Worm (Caenorhabditis elegans) whole organism, young adult: ENCODE results near the gene mog-2.

ENCODE experiments used
- B0336.3 ChIP-seq: fragments of 200-800 bp; sonication (Bioruptor generic); IDR thresholded peaks from 2 replicates; pipeline ENCODE4 v1.3.6; 2022; ENCODE audit warnings: missing genetic modification characterization, missing compliant biosample characterization
- F39B2.1 ChIP-seq: fragments of 200-800 bp; sonication (Bioruptor generic); IDR thresholded peaks from 2 replicates; pipeline ENCODE4 v1.3.6; 2022; ENCODE audit warnings: missing genetic modification reagents, missing genetic modification characterization, missing compliant biosample characterization
- F49E8.2 ChIP-seq: sonication (generic microtip); optimal IDR thresholded peaks from 3 replicates; lab custom pipeline; 2017; ENCODE audit warnings: missing genetic modification characterization, mild to moderate bottlenecking, missing compliant biosample characterization, antibody characterized with exemption, moderate library complexity; ENCODE audit not compliant: insufficient read depth
- F52B5.7 ChIP-seq: sonication (generic microtip); optimal IDR thresholded peaks from 2 replicates; lab custom pipeline; 2016; ENCODE audit warnings: mild to moderate bottlenecking, missing genetic modification characterization, missing compliant biosample characterization
- F55B11.4 ChIP-seq: sonication (generic microtip); optimal IDR thresholded peaks from 2 replicates; lab custom pipeline; 2016; ENCODE audit warnings: missing compliant biosample characterization, missing genetic modification characterization, borderline replicate concordance; ENCODE audit not compliant: insufficient read depth
- K11D2.4 ChIP-seq: fragments of 200-800 bp; sonication (Bioruptor generic); IDR thresholded peaks from 2 replicates; pipeline ENCODE4 v1.3.6; 2022; ENCODE audit warnings: missing genetic modification reagents, missing genetic modification characterization, missing compliant biosample characterization
- T26A5.8 ChIP-seq: sonication (generic microtip); optimal IDR thresholded peaks from 2 replicates; lab custom pipeline; 2016; ENCODE audit warnings: missing genetic modification characterization, missing compliant biosample characterization
- Y67H2A.10 ChIP-seq: fragments of 200-800 bp; sonication (Bioruptor generic); conservative IDR thresholded peaks from 2 replicates; pipeline ENCODE4 v1.3.6; 2022; ENCODE audit warnings: missing genetic modification reagents, missing genetic modification characterization, missing compliant biosample characterization
- Y79H2A.3 ChIP-seq: fragments of 200-800 bp; sonication (Bioruptor generic); conservative IDR thresholded peaks from 2 replicates; pipeline ENCODE4 v1.3.6; 2022; ENCODE audit warnings: missing genetic modification reagents, missing genetic modification characterization, missing compliant biosample characterization
- Y95B8A.8 ChIP-seq: fragments of 200-800 bp; sonication (Bioruptor generic); IDR thresholded peaks from 2 replicates; pipeline ENCODE4 v1.3.6; 2022; ENCODE audit warnings: missing genetic modification reagents, missing genetic modification characterization, missing compliant biosample characterization
- ZK185.1 ChIP-seq: sonication (generic microtip); optimal IDR thresholded peaks from 2 replicates; lab custom pipeline; 2016; ENCODE audit warnings: mild to moderate bottlenecking, missing genetic modification characterization, missing compliant biosample characterization; ENCODE audit not compliant: poor library complexity, severe bottlenecking
- ama-1 ChIP-seq, 3 experiments: fragments of 150-350 bp in 1 of 3; sonication (generic microtip) in 2 of 3; optimal IDR thresholded peaks; 2 replicates each; lab custom pipeline; 2014 to 2018; ENCODE audit warnings: missing biosample characterization in 2 of 3, missing genetic modification characterization in 2 of 3, missing genetic modification reagents in 2 of 3
- atf-7 ChIP-seq: sonication (generic microtip); optimal IDR thresholded peaks from 2 replicates; lab custom pipeline; 2017; ENCODE audit warnings: mild to moderate bottlenecking, missing genetic modification characterization, missing compliant biosample characterization
- athp-1 ChIP-seq: sonication (generic microtip); optimal IDR thresholded peaks from 2 replicates; lab custom pipeline; 2017; ENCODE audit warnings: mild to moderate bottlenecking, missing genetic modification characterization, missing compliant biosample characterization
- attf-3 ChIP-seq: fragments of 200-800 bp; sonication (Bioruptor generic); conservative IDR thresholded peaks from 2 replicates; pipeline ENCODE4 v1.3.6; 2022; ENCODE audit warnings: missing genetic modification reagents, missing genetic modification characterization, missing compliant biosample characterization
- attf-6 ChIP-seq: fragments of 200-800 bp; sonication (Bioruptor generic); IDR thresholded peaks from 2 replicates; pipeline ENCODE4 v1.3.6; 2022; ENCODE audit warnings: missing genetic modification reagents, missing genetic modification characterization, missing compliant biosample characterization
- cebp-1 ChIP-seq, 2 experiments: fragments of 200-800 bp in 1 of 2; sonication (Bioruptor generic) in 1 of 2; sonication (generic microtip) in 1 of 2; IDR thresholded peaks in 1 of 2; optimal IDR thresholded peaks in 1 of 2; 2 replicates each; pipeline versions ENCODE4 v1.3.6 to Lab custom; 2017 to 2022; ENCODE audit warnings: missing compliant biosample characterization in 2 of 2, missing genetic modification characterization in 2 of 2, mild to moderate bottlenecking in 1 of 2, missing genetic modification reagents in 1 of 2, moderate library complexity in 1 of 2
- cebp-2 ChIP-seq: fragments of 200-800 bp; sonication (Bioruptor generic); IDR thresholded peaks from 2 replicates; pipeline ENCODE4 v1.3.6; 2022; ENCODE audit warnings: missing genetic modification characterization, missing compliant biosample characterization
- ceh-100 ChIP-seq: fragments of 200-800 bp; sonication (Bioruptor generic); IDR thresholded peaks from 2 replicates; pipeline ENCODE4 v1.3.6; 2022; ENCODE audit warnings: missing genetic modification reagents, missing genetic modification characterization, missing compliant biosample characterization
- ceh-27 ChIP-seq: fragments of 200-800 bp; sonication (Bioruptor generic); optimal IDR thresholded peaks from 2 replicates; lab custom pipeline; 2018; ENCODE audit warnings: mild to moderate bottlenecking, missing genetic modification characterization, moderate library complexity, missing compliant biosample characterization
- ceh-40 ChIP-seq: fragments of 200-800 bp; sonication (Bioruptor generic); IDR thresholded peaks from 2 replicates; pipeline ENCODE4 v1.3.6; 2022; ENCODE audit warnings: missing genetic modification characterization, missing compliant biosample characterization
- ceh-58 ChIP-seq: fragments of 200-800 bp; sonication (Bioruptor generic); IDR thresholded peaks from 2 replicates; pipeline ENCODE4 v1.3.6; 2022; ENCODE audit warnings: missing genetic modification characterization, missing compliant biosample characterization
- ceh-79 ChIP-seq: sonication (generic microtip); optimal IDR thresholded peaks from 2 replicates; lab custom pipeline; 2017; ENCODE audit warnings: mild to moderate bottlenecking, missing genetic modification characterization, missing compliant biosample characterization
- chd-7 ChIP-seq: sonication (generic microtip); optimal IDR thresholded peaks from 2 replicates; lab custom pipeline; 2016; ENCODE audit warnings: mild to moderate bottlenecking, missing genetic modification characterization, moderate library complexity, missing compliant biosample characterization
- dox-1 ChIP-seq: fragments of 200-800 bp; sonication (Bioruptor generic); IDR thresholded peaks from 2 replicates; pipeline ENCODE4 v1.3.6; 2022; ENCODE audit warnings: missing genetic modification reagents, missing genetic modification characterization, missing compliant biosample characterization
- egrh-3 ChIP-seq: fragments of 200-800 bp; sonication (Bioruptor generic); IDR thresholded peaks from 2 replicates; pipeline ENCODE4 v1.3.6; 2022; ENCODE audit warnings: missing genetic modification reagents, missing genetic modification characterization, missing compliant biosample characterization
- lin-35 ChIP-seq, 3 experiments: fragments of 150-350 bp in 2 of 3; sonication (generic microtip) in 1 of 3; optimal IDR thresholded peaks; 2 replicates each; lab custom pipeline; 2014 to 2018; ENCODE audit warnings: missing biosample characterization in 3 of 3, missing genetic modification characterization in 3 of 3, missing genetic modification reagents in 3 of 3
- lin-40 ChIP-seq: sonication (generic microtip); optimal IDR thresholded peaks from 2 replicates; lab custom pipeline; 2016; ENCODE audit warnings: missing genetic modification characterization, mild to moderate bottlenecking, missing compliant biosample characterization, missing genotype, missing genetic modification reagents
- lin-54 ChIP-seq: fragments of 200-800 bp; sonication (Bioruptor generic); optimal IDR thresholded peaks from 2 replicates; lab custom pipeline; 2018; ENCODE audit warnings: mild to moderate bottlenecking, missing genetic modification characterization, missing compliant biosample characterization
- lir-1 ChIP-seq: fragments of 200-800 bp; sonication (Bioruptor generic); conservative IDR thresholded peaks from 2 replicates; pipeline ENCODE4 v1.3.6; 2022; ENCODE audit warnings: missing genetic modification reagents, missing genetic modification characterization, missing compliant biosample characterization
- lsl-1 ChIP-seq: fragments of 200-800 bp; sonication (Bioruptor generic); optimal IDR thresholded peaks from 2 replicates; lab custom pipeline; 2018; ENCODE audit warnings: mild to moderate bottlenecking, missing genetic modification characterization, moderate library complexity, missing compliant biosample characterization
- madf-3 ChIP-seq: fragments of 200-800 bp; sonication (Bioruptor generic); IDR thresholded peaks from 2 replicates; pipeline ENCODE4 v1.3.6; 2022; ENCODE audit warnings: missing genetic modification reagents, missing genetic modification characterization, missing compliant biosample characterization
- madf-6 ChIP-seq: fragments of 200-800 bp; sonication (Bioruptor generic); IDR thresholded peaks from 2 replicates; pipeline ENCODE4 v1.3.6; 2022; ENCODE audit warnings: missing genetic modification reagents, missing genetic modification characterization, missing compliant biosample characterization
- mel-28 ChIP-seq: sonication (generic microtip); optimal IDR thresholded peaks from 2 replicates; lab custom pipeline; 2016; ENCODE audit warnings: borderline replicate concordance, mild to moderate bottlenecking, missing genetic modification characterization, missing compliant biosample characterization
- mes-4 ChIP-seq: sonication (generic microtip); optimal IDR thresholded peaks from 2 replicates; lab custom pipeline; 2016; ENCODE audit warnings: missing genotype, missing genetic modification characterization, missing compliant biosample characterization
- nfya-2 ChIP-seq: fragments of 200-800 bp; sonication (Bioruptor generic); IDR thresholded peaks from 2 replicates; pipeline ENCODE4 v1.3.6; 2022; ENCODE audit warnings: missing genetic modification reagents, missing genetic modification characterization, missing compliant biosample characterization
- nfyb-1 ChIP-seq: fragments of 200-800 bp; sonication (Bioruptor generic); IDR thresholded peaks from 2 replicates; pipeline ENCODE4 v1.3.6; 2022; ENCODE audit warnings: missing genetic modification reagents, missing genetic modification characterization, missing compliant biosample characterization
- nhr-27 ChIP-seq: fragments of 200-800 bp; sonication (Bioruptor generic); optimal IDR thresholded peaks from 2 replicates; lab custom pipeline; 2018; ENCODE audit warnings: mild to moderate bottlenecking, missing genetic modification characterization, moderate library complexity, missing compliant biosample characterization
- nhr-90 ChIP-seq: sonication (generic microtip); optimal IDR thresholded peaks from 2 replicates; lab custom pipeline; 2016; ENCODE audit warnings: missing genotype, mild to moderate bottlenecking, missing genetic modification characterization, missing compliant biosample characterization
- sea-2 ChIP-seq: fragments of 200-800 bp; sonication (Bioruptor generic); IDR thresholded peaks from 2 replicates; pipeline ENCODE4 v1.3.6; 2022; ENCODE audit warnings: missing genetic modification characterization, missing compliant biosample characterization
- snpc-1.1 ChIP-seq: sonication (generic microtip); optimal IDR thresholded peaks from 2 replicates; lab custom pipeline; 2017; ENCODE audit warnings: missing genetic modification characterization, mild to moderate bottlenecking, missing compliant biosample characterization, antibody characterized with exemption, moderate library complexity, missing genotype, missing genetic modification reagents; ENCODE audit not compliant: insufficient read depth
- somi-1 ChIP-seq: fragments of 200-800 bp; sonication (Bioruptor generic); optimal IDR thresholded peaks from 2 replicates; lab custom pipeline; 2018; ENCODE audit warnings: mild to moderate bottlenecking, missing genetic modification characterization, missing compliant biosample characterization
- tbx-9 ChIP-seq: sonication (generic microtip); optimal IDR thresholded peaks from 2 replicates; lab custom pipeline; 2016; ENCODE audit warnings: borderline replicate concordance, missing genetic modification characterization, inconsistent platforms, missing compliant biosample characterization
- ztf-18 ChIP-seq: sonication (generic microtip); optimal IDR thresholded peaks from 2 replicates; lab custom pipeline; 2016; ENCODE audit warnings: missing genotype, mild to moderate bottlenecking, missing genetic modification characterization, missing compliant biosample characterization

The mog-2 gene

ce11 chrII:4369715-4370114 lies 45.6 kb downstream of the mog-2 start:
- TF ChIP-seq ceh-58 = no peak
- TF ChIP-seq atf-7 = no peak
- no peak for TF ChIP-seq sea-2 (GFP tag; lab: Robert Waterston, UW)
- TF ChIP-seq lin-40 (tag; lab: Kevin White, UChicago) = no peak
- no peak for TF ChIP-seq cebp-2 (GFP tag; lab: Robert Waterston, UW)
- TF ChIP-seq T26A5.8 (tag; lab: Kevin White, UChicago) = no peak
- TF ChIP-seq mel-28 = no peak
- no peak for TF ChIP-seq attf-6 (GFP tag; lab: Robert Waterston, UW)
- no peak for TF ChIP-seq madf-6
- no peak for TF ChIP-seq attf-3 (GFP tag; lab: Robert Waterston, UW)
- no peak for TF ChIP-seq nfya-2
- no peak for TF ChIP-seq ceh-40 (GFP tag; lab: Robert Waterston, UW)
- TF ChIP-seq F49E8.2 (tag; lab: Kevin White, UChicago) = no peak
- TF ChIP-seq F52B5.7 (tag; lab: Kevin White, UChicago) = no peak
- no peak for TF ChIP-seq ceh-79 (tag; lab: Kevin White, UChicago)
- TF ChIP-seq ztf-18 = no peak
- TF ChIP-seq athp-1 (tag; lab: Kevin White, UChicago) = no peak

DNA sequence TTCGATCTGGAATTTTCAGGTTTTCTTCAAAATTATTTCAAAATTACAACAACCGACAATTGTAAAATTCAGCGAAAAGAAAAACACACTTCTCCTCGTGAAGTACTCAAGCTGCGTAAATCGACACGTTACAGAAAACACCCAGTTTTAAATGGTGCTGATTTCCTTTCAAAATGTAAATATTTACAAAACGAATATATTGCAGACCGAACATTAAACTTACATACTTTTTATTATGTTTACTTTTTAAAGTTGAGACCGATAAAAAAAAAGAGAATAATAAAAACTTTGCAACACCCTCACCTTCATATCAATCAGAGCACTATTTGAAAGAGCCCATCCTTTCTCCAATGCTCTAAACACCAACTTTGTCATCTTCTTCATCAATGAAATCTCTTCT lies 46.7 kb downstream of the mog-2 start:
- TF ChIP-seq chd-7 (tag; lab: Kevin White, UChicago) (no peak), ceh-100 (no peak), Y67H2A.10 (GFP tag; lab: Robert Waterston, UW) (no peak), egrh-3 (no peak), T26A5.8 (tag; lab: Kevin White, UChicago) (no peak), ama-1 (optimal IDR thresholded peaks at IDR 0.05; lab: Kevin White, UChicago) (no peak), ama-1 (GFP tag; optimal IDR thresholded peaks at IDR 0.05; lab: Kevin White, UChicago) (no peak), snpc-1.1 (tag; lab: Kevin White, UChicago) (no peak)

ce11 chrII:4372406-4372805 lies 48.2 kb downstream of the mog-2 start, which contains the start of gene paic-1:
TSS of gene paic-1 (minus strand) at chrII:4372525.
- TF ChIP-seq T26A5.8 (tag; lab: Kevin White, UChicago) (no peak), lin-54 (peak; percentile 20), F39B2.1 (GFP tag; lab: Robert Waterston, UW) (no peak), Y79H2A.3 (0 out of 2 replicates have a peak, but pooled peaks have one; percentile 19), cebp-1 (GFP tag; IDR thresholded peaks at IDR 0.05; lab: Robert Waterston, UW) (no peak), cebp-1 (tag; optimal IDR thresholded peaks at IDR 0.05; lab: Kevin White, UChicago) (peak; percentile 9), attf-3 (GFP tag; lab: Robert Waterston, UW) (no peak), F52B5.7 (tag; lab: Kevin White, UChicago) (no peak), nhr-27 (no peak), sea-2 (GFP tag; lab: Robert Waterston, UW) (no peak), athp-1 (tag; lab: Kevin White, UChicago) (no peak), ceh-27 (no peak), madf-3 (GFP tag; lab: Robert Waterston, UW) (0 out of 2 replicates have a peak, but pooled peaks have one; percentile 11), Y95B8A.8 (GFP tag; lab: Robert Waterston, UW) (0 out of 2 replicates have a peak, but pooled peaks have one; percentile 51), nfyb-1 (no peak), dox-1 (GFP tag; lab: Robert Waterston, UW) (0 out of 2 replicates have a peak, but pooled peaks have one; percentile 23), ceh-58 (no peak), F55B11.4 (tag; lab: Kevin White, UChicago) (no peak), B0336.3 (peak; percentile 53; the same call in 1 of the 2 replicates), egrh-3 (no peak), K11D2.4 (GFP tag; lab: Robert Waterston, UW) (no peak), mes-4 (tag; lab: Kevin White, UChicago) (no peak), nhr-90 (tag; lab: Kevin White, UChicago) (no peak), lin-35 (GFP tag; optimal IDR thresholded peaks at IDR 0.05; lab: Kevin White, UChicago) (peak in 1 of 3 experiments; percentile 37), somi-1 (GFP tag; lab: Kevin White, UChicago) (no peak), lir-1 (GFP tag; lab: Robert Waterston, UW) (no peak), ZK185.1 (tag; lab: Kevin White, UChicago) (peak; percentile 27), lsl-1 (GFP tag; lab: Kevin White, UChicago) (no peak), tbx-9 (tag; lab: Kevin White, UChicago) (no peak)
